Worm (Caenorhabditis elegans) whole organism, late embryonic: ENCODE results near the gene vpat-1.

Experiments
- C08G9.2 ChIP-seq: sonication (generic microtip); optimal IDR thresholded peaks from 2 replicates; lab custom pipeline; 2016; ENCODE audit warnings: mild to moderate bottlenecking, missing genetic modification characterization, moderate library complexity, missing compliant biosample characterization
- che-1 ChIP-seq: sonication (generic microtip); optimal IDR thresholded peaks from 2 replicates; lab custom pipeline; 2016; ENCODE audit warnings: mild to moderate bottlenecking, missing genetic modification characterization, missing compliant biosample characterization
- sdc-2 ChIP-seq: sonication (generic microtip); optimal IDR thresholded peaks from 2 replicates; lab custom pipeline; 2016; ENCODE audit warnings: missing genotype, missing genetic modification characterization, missing compliant biosample characterization

ce11 chrX:1005026-1005425 is 41.0 kb downstream of the vpat-1 start:
- TF ChIP-seq C08G9.2 (tag; lab: Kevin White, UChicago) = no peak
- no peak for TF ChIP-seq sdc-2
- no peak for TF ChIP-seq che-1 (tag; lab: Kevin White, UChicago)
